Fruit fly (Drosophila melanogaster) whole organism, embryonic: Measurements from ENCODE around the gene RhoGDI.
A peak's percentile ranks its signal among the peaks of the same experiment; 100 is the strongest.

Experiments
- Abd-B ChIP-seq: fragments of 200-800 bp; sonication (Bioruptor generic); optimal IDR thresholded peaks from 2 replicates; lab custom pipeline; 2018; ENCODE audit warnings: missing biosample characterization, mild to moderate bottlenecking, missing genetic modification characterization, moderate library complexity
- Asciz ChIP-seq: fragments of 200-800 bp; sonication (Bioruptor generic); optimal IDR thresholded peaks from 2 replicates; lab custom pipeline; 2017; ENCODE audit warnings: missing biosample characterization, mild to moderate bottlenecking, missing genetic modification characterization, missing genetic modification reagents
- CG10959 ChIP-seq: fragments of 200-800 bp; sonication (Bioruptor generic); IDR thresholded peaks from 2 replicates; pipeline ENCODE4 v1.3.6; 2022; ENCODE audit warnings: missing biosample characterization, missing genetic modification characterization
- CG11247 ChIP-seq: fragments of 200-800 bp; sonication (Bioruptor generic); IDR thresholded peaks from 2 replicates; pipeline ENCODE4 v1.3.6; 2022; ENCODE audit warnings: missing biosample characterization, missing genetic modification characterization
- CG12155 ChIP-seq: fragments of 200-800 bp; sonication (Bioruptor generic); optimal IDR thresholded peaks from 3 replicates; lab custom pipeline; 2016; ENCODE audit warnings: missing biosample characterization, missing genetic modification characterization
- CG12219 ChIP-seq: fragments of 200-800 bp; sonication (Bioruptor generic); optimal IDR thresholded peaks from 3 replicates; lab custom pipeline; 2018; ENCODE audit warnings: missing biosample characterization, mild to moderate bottlenecking, missing genetic modification characterization
- CG12236 ChIP-seq: fragments of 200-800 bp; sonication (Bioruptor generic); optimal IDR thresholded peaks from 2 replicates; lab custom pipeline; 2016; ENCODE audit warnings: missing biosample characterization, missing genetic modification characterization
- CG18619 ChIP-seq: fragments of 200-800 bp; sonication (Bioruptor generic); optimal IDR thresholded peaks from 3 replicates; lab custom pipeline; 2017; ENCODE audit warnings: missing biosample characterization, mild to moderate bottlenecking, missing genetic modification characterization
- CG2199 ChIP-seq: fragments of 200-800 bp; sonication (Bioruptor generic); IDR thresholded peaks from 3 replicates; pipeline ENCODE4 v1.3.6; 2022; ENCODE audit warnings: missing biosample characterization, missing genetic modification characterization
- CG31224 ChIP-seq: fragments of 200-800 bp; sonication (Bioruptor generic); IDR thresholded peaks from 2 replicates; pipeline ENCODE4 v1.3.6; 2022; ENCODE audit warnings: missing biosample characterization, missing genetic modification characterization
- CG3847 ChIP-seq: fragments of 200-800 bp; sonication (Bioruptor generic); IDR thresholded peaks from 2 replicates; pipeline ENCODE4 v1.3.6; 2022; ENCODE audit warnings: missing biosample characterization, missing genetic modification characterization
- CG4282 ChIP-seq: fragments of 200-800 bp; sonication (Bioruptor generic); optimal IDR thresholded peaks from 2 replicates; lab custom pipeline; 2016; ENCODE audit warnings: missing biosample characterization, missing genetic modification characterization
- CG4424 ChIP-seq: fragments of 200-800 bp; sonication (Bioruptor generic); optimal IDR thresholded peaks from 3 replicates; lab custom pipeline; 2016; ENCODE audit warnings: missing biosample characterization, missing genetic modification characterization
- CG4707 ChIP-seq: fragments of 200-800 bp; sonication (Bioruptor generic); optimal IDR thresholded peaks from 2 replicates; lab custom pipeline; 2018; ENCODE audit warnings: missing biosample characterization, mild to moderate bottlenecking, missing genetic modification characterization, moderate library complexity
- CG7987 ChIP-seq: fragments of 200-800 bp; sonication (Bioruptor generic); optimal IDR thresholded peaks from 2 replicates; lab custom pipeline; 2018; ENCODE audit warnings: missing biosample characterization, mild to moderate bottlenecking, missing genetic modification characterization, moderate library complexity
- D19A ChIP-seq: fragments of 200-800 bp; optimal IDR thresholded peaks from 3 replicates; lab custom pipeline; 2019; ENCODE audit warnings: missing biosample characterization, mild to moderate bottlenecking, missing genetic modification characterization, moderate library complexity
- Deaf1 ChIP-seq: fragments of 200-800 bp; optimal IDR thresholded peaks from 3 replicates; lab custom pipeline; 2019; ENCODE audit warnings: missing biosample characterization, mild to moderate bottlenecking, missing genetic modification characterization, moderate library complexity
- HHEX ChIP-seq: fragments of 200-800 bp; sonication (Bioruptor generic); optimal IDR thresholded peaks from 3 replicates; lab custom pipeline; 2017; ENCODE audit warnings: missing biosample characterization, mild to moderate bottlenecking, missing genetic modification characterization, missing genetic modification reagents
- HLHmδ ChIP-seq: fragments of 200-800 bp; sonication (Bioruptor generic); optimal IDR thresholded peaks from 2 replicates; lab custom pipeline; 2018; ENCODE audit warnings: missing biosample characterization, mild to moderate bottlenecking, missing genetic modification characterization, moderate library complexity
- Mrtf ChIP-seq: fragments of 200-800 bp; sonication (Bioruptor generic); IDR thresholded peaks from 3 replicates; pipeline ENCODE4 v1.3.6; 2022; ENCODE audit warnings: missing biosample characterization, missing genetic modification characterization
- Ptx1 ChIP-seq: fragments of 200-800 bp; sonication (Bioruptor generic); IDR thresholded peaks from 2 replicates; pipeline ENCODE4 v1.3.6; 2022; ENCODE audit warnings: missing biosample characterization, missing genetic modification characterization
- Vsx1 ChIP-seq: fragments of 200-800 bp; sonication (Bioruptor generic); optimal IDR thresholded peaks from 2 replicates; lab custom pipeline; 2017; ENCODE audit warnings: missing biosample characterization, mild to moderate bottlenecking, missing genetic modification characterization, missing genetic modification reagents
- amos ChIP-seq: fragments of 200-800 bp; sonication (Bioruptor generic); IDR thresholded peaks from 2 replicates; pipeline ENCODE4 v1.3.6; 2022; ENCODE audit warnings: missing biosample characterization, missing genetic modification characterization; ENCODE audit not compliant: partially characterized antibody
- ci ChIP-seq: fragments of 200-800 bp; sonication (Bioruptor generic); IDR thresholded peaks from 3 replicates; pipeline ENCODE4 v1.3.6; 2022; ENCODE audit warnings: missing biosample characterization, missing genetic modification characterization
- crc ChIP-seq: fragments of 200-800 bp; sonication (Bioruptor generic); optimal IDR thresholded peaks from 2 replicates; lab custom pipeline; 2016; ENCODE audit warnings: missing biosample characterization, missing genetic modification characterization
- dmrt99B ChIP-seq: fragments of 200-800 bp; sonication (Bioruptor generic); optimal IDR thresholded peaks from 2 replicates; lab custom pipeline; 2018; ENCODE audit warnings: missing biosample characterization, mild to moderate bottlenecking, missing genetic modification characterization, moderate library complexity
- ems ChIP-seq: fragments of 200-800 bp; sonication (Bioruptor generic); optimal IDR thresholded peaks from 3 replicates; lab custom pipeline; 2016; ENCODE audit warnings: missing biosample characterization, missing genetic modification characterization
- eve ChIP-seq, 2 experiments: fragments of >200 bp; optimal IDR thresholded peaks; 2 replicates each; lab custom pipeline; 2017; ENCODE audit warnings: missing biosample characterization in 2 of 2, missing genetic modification characterization in 2 of 2
- fu2 ChIP-seq: fragments of 200-800 bp; sonication (Bioruptor generic); optimal IDR thresholded peaks from 2 replicates; lab custom pipeline; 2016; ENCODE audit warnings: missing biosample characterization, missing genetic modification characterization
- gro ChIP-seq: fragments of 200-800 bp; sonication (Bioruptor generic); optimal IDR thresholded peaks from 2 replicates; lab custom pipeline; 2016; ENCODE audit warnings: missing biosample characterization, missing genetic modification characterization
- gsb ChIP-seq: fragments of 200-800 bp; sonication (Bioruptor generic); IDR thresholded peaks from 2 replicates; pipeline ENCODE4 v1.3.6; 2022; ENCODE audit warnings: missing biosample characterization, missing genetic modification characterization
- hbn ChIP-seq: fragments of 200-800 bp; sonication (Bioruptor generic); IDR thresholded peaks from 2 replicates; pipeline ENCODE4 v1.3.6; 2022; ENCODE audit warnings: missing biosample characterization, missing genetic modification characterization; ENCODE audit not compliant: partially characterized antibody
- luna ChIP-seq: fragments of 200-800 bp; sonication (Bioruptor generic); optimal IDR thresholded peaks from 2 replicates; lab custom pipeline; 2016; ENCODE audit warnings: missing biosample characterization, missing genetic modification characterization
- mld ChIP-seq: fragments of 200-800 bp; sonication (Bioruptor generic); IDR thresholded peaks from 3 replicates; pipeline ENCODE4 v1.3.6; 2022; ENCODE audit warnings: missing biosample characterization, missing genetic modification characterization; ENCODE audit not compliant: partially characterized antibody
- nau ChIP-seq: fragments of 200-800 bp; sonication (Bioruptor generic); optimal IDR thresholded peaks from 3 replicates; lab custom pipeline; 2017; ENCODE audit warnings: missing biosample characterization, mild to moderate bottlenecking, missing genetic modification characterization, missing genetic modification reagents
- prd ChIP-seq, 3 experiments: fragments of >200 bp in 2 of 3; fragments of 200-800 bp in 1 of 3; sonication (Bioruptor generic) in 1 of 3; optimal IDR thresholded peaks in 2 of 3; IDR thresholded peaks in 1 of 3; 2 replicates in 2 of 3; 3 replicates in 1 of 3; pipeline versions ENCODE4 v1.3.6 to Lab custom; 2017 to 2022; ENCODE audit warnings: missing biosample characterization in 1 of 3, missing genetic modification characterization in 1 of 3
- psq ChIP-seq: fragments of 200-800 bp; sonication (Bioruptor generic); optimal IDR thresholded peaks from 2 replicates; lab custom pipeline; 2017; ENCODE audit warnings: missing biosample characterization, missing genetic modification characterization
- pzg ChIP-seq: fragments of 200-800 bp; sonication (Bioruptor generic); optimal IDR thresholded peaks from 3 replicates; lab custom pipeline; 2018; ENCODE audit warnings: missing biosample characterization, mild to moderate bottlenecking, missing genetic modification characterization, moderate library complexity
- ro ChIP-seq: fragments of 200-800 bp; sonication (Bioruptor generic); IDR thresholded peaks from 2 replicates; pipeline ENCODE4 v1.3.6; 2022; ENCODE audit warnings: missing biosample characterization, missing genetic modification characterization
- salm ChIP-seq: fragments of 200-800 bp; sonication (Bioruptor generic); optimal IDR thresholded peaks from 2 replicates; lab custom pipeline; 2018; ENCODE audit warnings: missing biosample characterization, mild to moderate bottlenecking, missing genetic modification characterization
- scrt ChIP-seq: fragments of 200-800 bp; sonication (Bioruptor generic); optimal IDR thresholded peaks from 2 replicates; lab custom pipeline; 2018; ENCODE audit warnings: missing biosample characterization, mild to moderate bottlenecking, missing genetic modification characterization, moderate library complexity
- sd ChIP-seq: fragments of 200-800 bp; sonication (Bioruptor generic); optimal IDR thresholded peaks from 3 replicates; lab custom pipeline; 2018; ENCODE audit warnings: missing biosample characterization, mild to moderate bottlenecking, missing genetic modification characterization, moderate library complexity
- shn ChIP-seq: fragments of 200-800 bp; sonication (Bioruptor generic); optimal IDR thresholded peaks from 3 replicates; lab custom pipeline; 2016; ENCODE audit warnings: missing biosample characterization, missing genetic modification characterization
- sqz ChIP-seq: fragments of 200-800 bp; sonication (Bioruptor generic); optimal IDR thresholded peaks from 3 replicates; lab custom pipeline; 2018; ENCODE audit warnings: missing biosample characterization, mild to moderate bottlenecking, missing genetic modification characterization
- ssp ChIP-seq: fragments of 200-800 bp; sonication (Bioruptor generic); IDR thresholded peaks from 2 replicates; pipeline ENCODE4 v1.3.6; 2022; ENCODE audit warnings: missing biosample characterization, missing genetic modification characterization
- tgo ChIP-seq: fragments of 200-800 bp; sonication (Bioruptor generic); IDR thresholded peaks from 3 replicates; pipeline ENCODE4 v1.3.6; 2022; ENCODE audit warnings: missing biosample characterization, missing genetic modification characterization
- vvl ChIP-seq: fragments of 200-800 bp; sonication (Bioruptor generic); IDR thresholded peaks from 2 replicates; pipeline ENCODE4 v1.3.6; 2022; ENCODE audit warnings: missing biosample characterization, missing genetic modification characterization
- z ChIP-seq: fragments of 200-800 bp; sonication (Bioruptor generic); IDR thresholded peaks from 3 replicates; pipeline ENCODE4 v1.3.6; 2022; ENCODE audit warnings: missing biosample characterization, missing genetic modification characterization
- zen ChIP-seq: fragments of 200-800 bp; sonication (Bioruptor generic); optimal IDR thresholded peaks from 3 replicates; lab custom pipeline; 2018; ENCODE audit warnings: missing biosample characterization, mild to moderate bottlenecking, missing genetic modification characterization, moderate library complexity
- zen2 ChIP-seq: fragments of 200-800 bp; sonication (Bioruptor generic); IDR thresholded peaks from 3 replicates; pipeline ENCODE4 v1.3.6; 2022; ENCODE audit warnings: missing biosample characterization, missing genetic modification characterization; ENCODE audit not compliant: partially characterized antibody

RhoGDI gene

DNA sequence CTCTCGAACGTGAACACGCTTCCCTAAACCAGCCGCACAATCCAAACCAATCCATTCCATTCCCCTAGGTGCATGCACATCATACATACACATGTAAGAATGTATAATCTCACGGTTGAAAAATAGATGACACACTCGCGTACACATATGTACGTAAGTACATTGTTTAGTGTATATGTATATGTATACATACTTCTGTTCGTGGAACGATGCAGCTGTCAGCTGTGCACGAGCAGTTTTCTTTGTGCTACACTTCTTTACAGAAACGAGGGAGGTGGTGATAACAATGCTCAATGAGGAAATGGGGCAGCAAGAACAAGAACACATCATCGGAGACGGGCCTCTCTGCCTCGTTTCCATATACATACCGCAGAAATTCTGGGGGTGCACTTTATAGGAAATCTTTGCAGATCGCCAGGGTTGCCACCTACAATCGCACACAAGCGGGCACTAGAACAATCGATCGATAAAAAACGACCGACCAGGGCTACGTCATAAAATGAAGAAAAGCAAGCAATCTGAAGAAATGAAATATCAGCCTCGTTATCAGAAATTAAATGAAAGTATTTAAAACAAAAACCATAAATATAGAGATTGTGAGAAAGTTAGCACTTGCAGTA is 29.1 kb upstream of the RhoGDI start (continued):
- TF ChIP-seq HHEX (GFP tag; lab: Kevin White, UChicago) (no peak), CG2199 (GFP tag; lab: Robert Waterston, UW) (peak; percentile 65; the same call in 1 of the 3 replicates), CG31224 (no peak), CG4707 (GFP tag; lab: Kevin White, UChicago) (no peak), HLHmδ (GFP tag; lab: Kevin White, UChicago) (no peak), Mrtf (GFP tag; lab: Robert Waterston, UW) (no peak), shn (GFP tag; lab: Kevin White, UChicago) (no peak), scrt (GFP tag; lab: Kevin White, UChicago) (no peak), CG7987 (peak; percentile 55), CG10959 (no peak), CG4424 (GFP tag; lab: Kevin White, UChicago) (peak; percentile 13), nau (GFP tag; lab: Kevin White, UChicago) (peak; percentile 40), CG4282 (GFP tag; lab: Kevin White, UChicago) (no peak), gro (GFP tag; lab: Kevin White, UChicago) (no peak), D19A (tag; lab: Kevin White, UChicago) (peak; percentile 11), fu2 (GFP tag; lab: Kevin White, UChicago) (no peak), CG18619 (GFP tag; lab: Kevin White, UChicago) (no peak), psq (no peak), ci (GFP tag; lab: Robert Waterston, UW) (no peak; the same call in none of the 3 replicates), Asciz (GFP tag; lab: Kevin White, UChicago) (no peak), tgo (GFP tag; lab: Robert Waterston, UW) (no peak), ssp (GFP tag; lab: Robert Waterston, UW) (no peak), ems (GFP tag; lab: Kevin White, UChicago) (no peak), Ptx1 (no peak), gsb (GFP tag; lab: Robert Waterston, UW) (no peak), sqz (no peak), sd (tag; lab: Kevin White, UChicago) (peak; percentile 68), CG3847 (GFP tag; lab: Robert Waterston, UW) (no peak), ro (no peak), zen (tag; lab: Kevin White, UChicago) (no peak), Abd-B (no peak), Deaf1 (peak; percentile 57), zen2 (GFP tag; lab: Robert Waterston, UW) (no peak), eve (GFP tag; optimal IDR thresholded peaks at IDR 0.05; lab: Kevin White, UChicago) (no peak), CG12236 (no peak), hbn (GFP tag; lab: Robert Waterston, UW) (no peak), pzg (no peak), salm (tag; lab: Kevin White, UChicago) (no peak), crc (GFP tag; lab: Kevin White, UChicago) (no peak), luna (GFP tag; lab: Kevin White, UChicago) (no peak), mld (GFP tag; lab: Robert Waterston, UW) (no peak; the same call in 2 of the 3 replicates), z (GFP tag; lab: Robert Waterston, UW) (no peak), CG12155 (GFP tag; lab: Kevin White, UChicago) (no peak), Vsx1 (no peak), CG12219 (GFP tag; lab: Kevin White, UChicago) (no peak), dmrt99B (tag; lab: Kevin White, UChicago) (no peak), prd (optimal IDR thresholded peaks at IDR 0.05; lab: Kevin White, UChicago) (no peak), prd (GFP tag; IDR thresholded peaks at IDR 0.05; lab: Robert Waterston, UW) (no peak), vvl (GFP tag; lab: Robert Waterston, UW) (no peak), CG11247 (no peak), amos (0 out of 2 replicates have a peak, but pooled peaks have one; percentile 27)
